Worm (Caenorhabditis elegans): Measurements from ENCODE around the gene F58E2.3.

DNA sequence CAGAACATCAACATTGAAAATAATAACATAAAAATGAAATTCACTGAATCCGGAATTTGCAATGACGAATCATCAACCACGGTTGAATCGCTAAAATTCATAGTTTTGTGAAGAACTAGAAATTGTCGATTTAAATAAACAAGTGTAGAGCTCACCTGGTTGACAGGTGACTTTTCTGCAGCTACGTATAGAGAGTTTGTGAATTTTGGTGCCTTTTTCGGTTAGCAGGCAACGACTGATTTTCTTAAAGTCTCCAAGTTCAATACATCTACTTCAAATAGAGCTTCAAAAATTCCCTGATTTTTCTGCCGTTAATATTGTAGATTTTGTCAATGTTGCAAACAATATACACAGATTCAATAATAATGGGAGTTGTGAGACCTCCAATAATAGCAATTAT lies 9.9 kb downstream of the F58E2.3 start, which contains the start of gene srz-69:
- TF ChIP-seq ceh-9 (tag; optimal IDR thresholded peaks at IDR 0.05) (no peak), ceh-82 (tag; optimal IDR thresholded peaks at IDR 0.05) (no peak), ZK546.5 (tag; optimal IDR thresholded peaks at IDR 0.05) (no peak)

Data from whole organism, L3 larva.